Worm (Caenorhabditis elegans): ENCODE data around the gene B0218.7.

DNA sequence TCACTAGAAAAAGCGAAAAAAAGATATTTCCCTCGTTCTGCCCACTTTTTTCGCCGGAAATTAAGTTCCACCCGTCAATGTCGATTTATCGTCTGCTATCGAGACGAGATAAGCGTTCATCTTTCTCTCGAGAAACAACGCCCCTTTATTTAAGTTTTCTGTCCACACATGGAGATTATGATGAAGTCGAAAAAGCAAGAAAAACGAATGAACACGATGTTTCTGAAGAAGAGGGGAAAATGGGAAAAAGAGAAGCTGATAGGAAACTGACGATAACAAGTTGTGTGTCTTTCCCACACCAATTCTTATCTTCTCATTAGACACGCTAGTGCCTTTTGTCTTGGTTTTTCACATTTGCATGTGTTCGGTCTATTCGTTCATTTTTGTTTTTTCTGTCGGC lies 8.9 kb upstream of the B0218.7 start:
- TF ChIP-seq lin-39 (tag; optimal IDR thresholded peaks at IDR 0.05): no peak
- TF ChIP-seq nhr-76 (tag; optimal IDR thresholded peaks at IDR 0.05): no peak
- TF ChIP-seq F16B12.6 (tag; optimal IDR thresholded peaks at IDR 0.05): no peak
- no peak for TF ChIP-seq nhr-47 (tag; optimal IDR thresholded peaks at IDR 0.05)
- no peak for TF ChIP-seq pag-3 (tag; optimal IDR thresholded peaks at IDR 0.05; ENCODE audit: borderline replicate concordance, insufficient read depth)
- TF ChIP-seq efl-3 (GFP tag; optimal IDR thresholded peaks at IDR 0.05): no peak
- no peak for TF ChIP-seq skn-1 (tag; optimal IDR thresholded peaks at IDR 0.05)
- TF ChIP-seq nhr-12 (tag; optimal IDR thresholded peaks at IDR 0.05): no peak
- no peak for TF ChIP-seq lin-13 (GFP tag; optimal IDR thresholded peaks at IDR 0.05)
